Fruit fly (Drosophila melanogaster) whole organism, embryonic: Measurements from ENCODE around the gene GIIIspla2.

Experiments used
- Awh ChIP-seq: fragments of 200-800 bp; sonication (Bioruptor generic); IDR thresholded peaks from 2 replicates; pipeline ENCODE4, ENCODE4 v1.3.6; 2022; ENCODE audit warnings: missing biosample characterization, missing genetic modification characterization
- B-H2 ChIP-seq: fragments of 200-800 bp; sonication (Bioruptor generic); optimal IDR thresholded peaks from 2 replicates; lab custom pipeline; 2018; ENCODE audit warnings: missing biosample characterization, mild to moderate bottlenecking, missing genetic modification characterization
- BEAF-32 ChIP-seq: fragments of 200-800 bp; sonication (Bioruptor generic); optimal IDR thresholded peaks from 3 replicates; lab custom pipeline; 2017; ENCODE audit warnings: missing biosample characterization, missing genetic modification characterization, mild to moderate bottlenecking, moderate library complexity, missing genetic modification reagents
- Blimp-1 ChIP-seq: fragments of 200-800 bp; sonication (Bioruptor generic); optimal IDR thresholded peaks from 3 replicates; lab custom pipeline; 2018; ENCODE audit warnings: missing biosample characterization, missing genetic modification characterization, mild to moderate bottlenecking, moderate library complexity, missing genetic modification reagents
- CG10274 ChIP-seq: fragments of 200-800 bp; sonication (Bioruptor generic); optimal IDR thresholded peaks from 3 replicates; lab custom pipeline; 2017; ENCODE audit warnings: missing biosample characterization, mild to moderate bottlenecking, missing genetic modification characterization
- CG10366 ChIP-seq: fragments of 200-800 bp; sonication (Bioruptor generic); IDR thresholded peaks from 2 replicates; pipeline ENCODE4 v1.3.6; 2022; ENCODE audit warnings: missing biosample characterization, missing genetic modification characterization
- CG10543 ChIP-seq: fragments of 200-800 bp; sonication (Bioruptor generic); optimal IDR thresholded peaks from 3 replicates; lab custom pipeline; 2017; ENCODE audit warnings: missing biosample characterization, mild to moderate bottlenecking, missing genetic modification characterization, moderate library complexity
- CG12659 ChIP-seq: fragments of 200-800 bp; sonication (Bioruptor generic); optimal IDR thresholded peaks from 3 replicates; lab custom pipeline; 2017; ENCODE audit warnings: mild to moderate bottlenecking, missing biosample characterization, missing genetic modification reagents, missing genetic modification characterization
- CG15601 ChIP-seq: fragments of 200-800 bp; sonication (Bioruptor generic); optimal IDR thresholded peaks from 3 replicates; lab custom pipeline; 2019; ENCODE audit warnings: missing biosample characterization, mild to moderate bottlenecking, missing genetic modification characterization, moderate library complexity
- CG17186 ChIP-seq: fragments of 200-800 bp; sonication (Bioruptor generic); optimal IDR thresholded peaks from 3 replicates; lab custom pipeline; 2017; ENCODE audit warnings: missing biosample characterization, missing genetic modification reagents, missing genetic modification characterization
- CG18011 ChIP-seq: fragments of 200-800 bp; sonication (Bioruptor generic); optimal IDR thresholded peaks from 2 replicates; lab custom pipeline; 2017; ENCODE audit warnings: missing biosample characterization, missing genetic modification characterization, mild to moderate bottlenecking, moderate library complexity, missing genotype
- CG2116 ChIP-seq: fragments of 200-800 bp; sonication (Bioruptor generic); optimal IDR thresholded peaks from 3 replicates; lab custom pipeline; 2018; ENCODE audit warnings: missing biosample characterization, mild to moderate bottlenecking, missing genetic modification characterization
- CG2889 ChIP-seq: fragments of 200-800 bp; sonication (Bioruptor generic); IDR thresholded peaks from 3 replicates; pipeline ENCODE4 v1.3.6; 2022; ENCODE audit warnings: missing biosample characterization, missing genetic modification characterization
- CG33213 ChIP-seq: fragments of 200-800 bp; sonication (Bioruptor generic); optimal IDR thresholded peaks from 3 replicates; lab custom pipeline; 2016; ENCODE audit warnings: missing biosample characterization, missing genetic modification characterization
- CG4730 ChIP-seq: fragments of 200-800 bp; sonication (Bioruptor generic); IDR thresholded peaks from 2 replicates; pipeline ENCODE4 v1.3.6; 2022; ENCODE audit warnings: missing biosample characterization, missing genetic modification characterization
- CG7745 ChIP-seq: fragments of 200-800 bp; sonication (Bioruptor generic); optimal IDR thresholded peaks from 2 replicates; lab custom pipeline; 2018; ENCODE audit warnings: missing biosample characterization, mild to moderate bottlenecking, missing genetic modification characterization, moderate library complexity
- CG7786 ChIP-seq: fragments of 200-800 bp; sonication (Bioruptor generic); optimal IDR thresholded peaks from 2 replicates; lab custom pipeline; 2016; ENCODE audit warnings: missing biosample characterization, missing genetic modification characterization
- CG8089 ChIP-seq: fragments of 200-800 bp; sonication (Bioruptor generic); optimal IDR thresholded peaks from 3 replicates; lab custom pipeline; 2016; ENCODE audit warnings: missing biosample characterization, missing genetic modification characterization
- CG8281 ChIP-seq: fragments of 200-800 bp; sonication (Bioruptor generic); optimal IDR thresholded peaks from 2 replicates; lab custom pipeline; 2018; ENCODE audit warnings: missing biosample characterization, mild to moderate bottlenecking, missing genetic modification characterization, moderate library complexity
- CG9437 ChIP-seq: fragments of 200-800 bp; sonication (Bioruptor generic); optimal IDR thresholded peaks from 2 replicates; lab custom pipeline; 2018; ENCODE audit warnings: missing biosample characterization, mild to moderate bottlenecking, missing genetic modification characterization
- Deaf1 ChIP-seq: fragments of 200-800 bp; optimal IDR thresholded peaks from 3 replicates; lab custom pipeline; 2019; ENCODE audit warnings: missing biosample characterization, mild to moderate bottlenecking, missing genetic modification characterization, moderate library complexity
- Doc3 ChIP-seq: fragments of 200-800 bp; sonication (Bioruptor generic); IDR thresholded peaks from 3 replicates; pipeline ENCODE4 v1.3.6; 2022; ENCODE audit warnings: missing biosample characterization, missing genetic modification characterization; ENCODE audit not compliant: partially characterized antibody
- Dref ChIP-seq: fragments of 200-800 bp; sonication (Bioruptor generic); IDR thresholded peaks from 2 replicates; pipeline ENCODE4 v1.3.6; 2022; ENCODE audit warnings: missing biosample characterization, missing genetic modification characterization
- NC2β ChIP-seq: fragments of 200-800 bp; sonication (Bioruptor generic); optimal IDR thresholded peaks from 2 replicates; lab custom pipeline; 2016; ENCODE audit warnings: missing biosample characterization, missing genetic modification characterization
- Ptx1 ChIP-seq: fragments of 200-800 bp; sonication (Bioruptor generic); IDR thresholded peaks from 2 replicates; pipeline ENCODE4 v1.3.6; 2022; ENCODE audit warnings: missing biosample characterization, missing genetic modification characterization
- Scr ChIP-seq: fragments of 200-800 bp; sonication (Bioruptor generic); IDR thresholded peaks from 2 replicates; pipeline ENCODE4 v1.3.6; 2022; ENCODE audit warnings: missing biosample characterization, missing genetic modification characterization; ENCODE audit not compliant: partially characterized antibody
- Sin3A ChIP-seq: fragments of >200 bp; optimal IDR thresholded peaks from 2 replicates; lab custom pipeline; 2018
- Spps ChIP-seq: fragments of 200-800 bp; sonication (Bioruptor generic); optimal IDR thresholded peaks from 2 replicates; lab custom pipeline; 2018; ENCODE audit warnings: missing biosample characterization, mild to moderate bottlenecking, missing genetic modification characterization
- Stat92E ChIP-seq, 3 experiments: fragments of >200 bp in 2 of 3; fragments of 200-800 bp in 1 of 3; sonication (Bioruptor generic) in 1 of 3; optimal IDR thresholded peaks; 2 replicates each; lab custom pipeline; 2017 to 2019; ENCODE audit warnings: missing biosample characterization in 3 of 3, missing genetic modification characterization in 3 of 3, mild to moderate bottlenecking in 1 of 3, moderate library complexity in 1 of 3
- TFAM ChIP-seq: fragments of 200-800 bp; sonication (Bioruptor generic); optimal IDR thresholded peaks from 2 replicates; lab custom pipeline; 2017; ENCODE audit warnings: missing biosample characterization, missing genetic modification characterization, inconsistent platforms
- Trl ChIP-seq, 3 experiments: fragments of >200 bp in 2 of 3; fragments of 200-800 bp in 1 of 3; sonication (Bioruptor generic) in 1 of 3; optimal IDR thresholded peaks; 2 replicates in 1 of 3; 3 replicates in 2 of 3; lab custom pipeline; 2016 to 2017; ENCODE audit warnings: missing biosample characterization in 1 of 3, missing genetic modification characterization in 1 of 3
- ara ChIP-seq: fragments of 200-800 bp; sonication (Bioruptor generic); IDR thresholded peaks from 2 replicates; pipeline ENCODE4 v1.3.6; 2022; ENCODE audit warnings: missing biosample characterization, missing genetic modification characterization
- chinmo ChIP-seq: fragments of 200-800 bp; sonication (Bioruptor generic); IDR thresholded peaks from 4 replicates; pipeline ENCODE4 v1.3.6; 2022; ENCODE audit warnings: missing biosample characterization, missing genetic modification characterization; ENCODE audit not compliant: partially characterized antibody
- dati ChIP-seq: fragments of 200-800 bp; sonication (Bioruptor generic); IDR thresholded peaks from 2 replicates; pipeline ENCODE4 v1.3.6; 2022; ENCODE audit warnings: missing biosample characterization, missing genetic modification characterization
- gcm ChIP-seq: fragments of 200-800 bp; sonication (Bioruptor generic); optimal IDR thresholded peaks from 2 replicates; lab custom pipeline; 2019; ENCODE audit warnings: missing biosample characterization, mild to moderate bottlenecking, missing genetic modification characterization, moderate library complexity
- gfzf ChIP-seq: fragments of 200-800 bp; sonication (Bioruptor generic); optimal IDR thresholded peaks from 2 replicates; lab custom pipeline; 2016; ENCODE audit warnings: missing biosample characterization, mild to moderate bottlenecking, missing genetic modification characterization, moderate library complexity
- gt ChIP-seq: fragments of 200-800 bp; sonication (Bioruptor generic); IDR thresholded peaks from 2 replicates; pipeline ENCODE4 v1.3.6; 2022; ENCODE audit warnings: missing biosample characterization, missing genetic modification characterization
- h ChIP-seq: fragments of >200 bp; optimal IDR thresholded peaks from 2 replicates; lab custom pipeline; 2017
- hb ChIP-seq: fragments of 200-800 bp; sonication (Bioruptor generic); IDR thresholded peaks from 3 replicates; pipeline ENCODE4 v1.3.6; 2022; ENCODE audit warnings: missing biosample characterization, missing genetic modification characterization; ENCODE audit not compliant: partially characterized antibody
- hkb ChIP-seq, 2 experiments: fragments of 200-800 bp in 1 of 2; fragments of >200 bp in 1 of 2; sonication (Bioruptor generic) in 1 of 2; IDR thresholded peaks in 1 of 2; optimal IDR thresholded peaks in 1 of 2; 2 replicates each; pipeline versions ENCODE4 v1.3.6 to Lab custom; 2017 to 2022; ENCODE audit warnings: missing biosample characterization in 1 of 2, missing genetic modification characterization in 1 of 2
- mirr ChIP-seq: fragments of 200-800 bp; sonication (Bioruptor generic); optimal IDR thresholded peaks from 3 replicates; lab custom pipeline; 2018; ENCODE audit warnings: missing biosample characterization, mild to moderate bottlenecking, missing genetic modification characterization
- mld ChIP-seq: fragments of 200-800 bp; sonication (Bioruptor generic); IDR thresholded peaks from 3 replicates; pipeline ENCODE4 v1.3.6; 2022; ENCODE audit warnings: missing biosample characterization, missing genetic modification characterization; ENCODE audit not compliant: partially characterized antibody
- nerfin-2 ChIP-seq: fragments of 200-800 bp; sonication (Bioruptor generic); IDR thresholded peaks from 2 replicates; pipeline ENCODE4 v1.3.6; 2022; ENCODE audit warnings: missing biosample characterization, missing genetic modification characterization; ENCODE audit not compliant: partially characterized antibody
- pita ChIP-seq: fragments of 200-800 bp; sonication (Bioruptor generic); optimal IDR thresholded peaks from 2 replicates; lab custom pipeline; 2017; ENCODE audit warnings: missing biosample characterization, mild to moderate bottlenecking, missing genetic modification characterization
- seq ChIP-seq: fragments of 200-800 bp; sonication (Bioruptor generic); IDR thresholded peaks from 2 replicates; pipeline ENCODE4 v1.3.6; 2022; ENCODE audit warnings: missing biosample characterization, missing genetic modification characterization
- stc ChIP-seq: fragments of 200-800 bp; sonication (Bioruptor generic); IDR thresholded peaks from 2 replicates; pipeline ENCODE4 v1.3.6; 2022; ENCODE audit warnings: missing biosample characterization, missing genetic modification characterization
- tna ChIP-seq: fragments of 200-800 bp; sonication (Bioruptor generic); IDR thresholded peaks from 2 replicates; pipeline ENCODE4 v1.3.6; 2022; ENCODE audit warnings: missing biosample characterization, missing genetic modification characterization; ENCODE audit not compliant: partially characterized antibody
- twi ChIP-seq: fragments of 200-800 bp; optimal IDR thresholded peaks from 2 replicates; lab custom pipeline; 2019; ENCODE audit warnings: missing biosample characterization, mild to moderate bottlenecking, missing genetic modification characterization, moderate library complexity

Gene GIIIspla2

dm6 chrX:8131693-8132313 lies 25.6 kb upstream of the GIIIspla2 start, which contains the start of gene CG10958 (continued):
- peak; percentile 74 for TF ChIP-seq CG9437
- no peak for TF ChIP-seq CG33213
- TF ChIP-seq gcm (GFP tag; lab: Kevin White, UChicago) = peak; percentile 39
- no peak for TF ChIP-seq B-H2 (GFP tag; lab: Kevin White, UChicago)
- TF ChIP-seq CG10543 = peak; percentile 60
- TF ChIP-seq gfzf (GFP tag; lab: Kevin White, UChicago) = no peak
- TF ChIP-seq Stat92E (GFP tag; optimal IDR thresholded peaks at IDR 0.05; lab: Kevin White, UChicago) = no peak
- TF ChIP-seq CG18011 (GFP tag; lab: Kevin White, UChicago) = peak; percentile 60
- TF ChIP-seq pita (GFP tag; lab: Kevin White, UChicago) = no peak
- peak; percentile 29 for TF ChIP-seq CG17186
- no peak for TF ChIP-seq Trl (optimal IDR thresholded peaks at IDR 0.05; lab: Kevin White, UChicago)
- TF ChIP-seq Trl (GFP tag; optimal IDR thresholded peaks at IDR 0.05; lab: Kevin White, UChicago) = peak; percentile 12
- peak; percentile 57 for TF ChIP-seq Blimp-1 (GFP tag; lab: Kevin White, UChicago)
- TF ChIP-seq dati (GFP tag; lab: Robert Waterston, UW) = no peak
- peak; percentile 99 for TF ChIP-seq CG2116 (GFP tag; lab: Kevin White, UChicago)
- no peak for TF ChIP-seq CG10274 (GFP tag; lab: Kevin White, UChicago)
- peak; percentile 14; the same call in 1 of the 3 replicates for TF ChIP-seq Doc3 (GFP tag; lab: Robert Waterston, UW)
- no peak for TF ChIP-seq TFAM
- no peak for TF ChIP-seq CG2889
- 0 out of 2 replicates have a peak, but pooled peaks have one; percentile 31 for TF ChIP-seq seq (GFP tag; lab: Robert Waterston, UW)
- peak; percentile 31; the same call in 1 of the 2 replicates for TF ChIP-seq Scr (GFP tag; lab: Robert Waterston, UW)
- 0 out of 2 replicates have a peak, but pooled peaks have one; percentile 48 for TF ChIP-seq Awh (GFP tag; lab: Robert Waterston, UW)
- TF ChIP-seq CG7745 (tag; lab: Kevin White, UChicago) = no peak
- no peak for TF ChIP-seq CG8281 (tag; lab: Kevin White, UChicago)
- TF ChIP-seq CG12659 = peak; percentile 48
- TF ChIP-seq hkb (optimal IDR thresholded peaks at IDR 0.05; lab: Kevin White, UChicago) = no peak
- peak; percentile 71 for TF ChIP-seq hkb (GFP tag; IDR thresholded peaks at IDR 0.05; lab: Robert Waterston, UW)
- TF ChIP-seq CG7786 (GFP tag; lab: Kevin White, UChicago) = no peak
- no peak for TF ChIP-seq stc (GFP tag; lab: Robert Waterston, UW)
- no peak for TF ChIP-seq CG8089
- TF ChIP-seq ara (GFP tag; lab: Robert Waterston, UW) = peak; percentile 51
- TF ChIP-seq Ptx1 (GFP tag; lab: Robert Waterston, UW) = peak; percentile 73
- no peak for TF ChIP-seq Deaf1 (tag; lab: Kevin White, UChicago)
- TF ChIP-seq Sin3A (lab: Kevin White, UChicago) = peak; percentile 8
- no peak for TF ChIP-seq chinmo
- peak; percentile 60 for TF ChIP-seq CG10366 (GFP tag; lab: Robert Waterston, UW)
- no peak for TF ChIP-seq tna
- TF ChIP-seq mld = no peak
- TF ChIP-seq CG15601 = peak; percentile 18
- TF ChIP-seq nerfin-2 (GFP tag; lab: Robert Waterston, UW) = no peak
- TF ChIP-seq NC2β (GFP tag; lab: Kevin White, UChicago) = no peak
- no peak for TF ChIP-seq Spps (tag; lab: Kevin White, UChicago)
- no peak for TF ChIP-seq CG4730
- peak; percentile 59 for TF ChIP-seq Dref (GFP tag; lab: Robert Waterston, UW)
- TF ChIP-seq mirr (GFP tag; lab: Kevin White, UChicago) = no peak
- no peak for TF ChIP-seq h (lab: Kevin White, UChicago)
- TF ChIP-seq BEAF-32 (GFP tag; lab: Kevin White, UChicago) = peak; percentile 39
- TF ChIP-seq twi (tag; lab: Kevin White, UChicago) = no peak
- TF ChIP-seq hb (GFP tag; lab: Robert Waterston, UW) = no peak
- TF ChIP-seq gt (GFP tag; lab: Robert Waterston, UW) = no peak
